Worm (Caenorhabditis elegans): ENCODE results near the gene ret-1.

ce11 chrV:14838130-14838529 is 9.1 kb downstream of the ret-1 start:
- TF ChIP-seq ama-1 (optimal IDR thresholded peaks at IDR 0.05) (no peak), skn-1 (tag; optimal IDR thresholded peaks at IDR 0.05) (no peak), pax-3 (tag; optimal IDR thresholded peaks at IDR 0.05) (no peak), fkh-10 (GFP tag; optimal IDR thresholded peaks at IDR 0.05) (no peak), lin-14 (GFP tag; optimal IDR thresholded peaks at IDR 0.05) (no peak), unc-62 (GFP tag; optimal IDR thresholded peaks at IDR 0.05) (no peak), egl-27 (tag; optimal IDR thresholded peaks at IDR 0.05) (no peak), dpl-1 (GFP tag; optimal IDR thresholded peaks at IDR 0.05) (no peak), xbp-1 (tag; optimal IDR thresholded peaks at IDR 0.05) (no peak)
